Worm (Caenorhabditis elegans) whole organism, dauer: ENCODE results near the gene pho-7.

Experiments
- unc-62 ChIP-seq: sonication (generic microtip); optimal IDR thresholded peaks from 2 replicates; lab custom pipeline; 2017; ENCODE audit warnings: missing biosample characterization, missing genetic modification reagents, missing genetic modification characterization

pho-7 gene

ce11 chrX:10956972-10957678, 16.0 kb upstream of the pho-7 start:
- TF ChIP-seq unc-62 (GFP tag; lab: Kevin White, UChicago): no peak

- no peak for TF ChIP-seq unc-62 (GFP tag; lab: Kevin White, UChicago)
Measured at ce11 chrX:10953834-10954233, 12.7 kb upstream of the pho-7 start, which contains the start of gene pbo-4. Gene pbo-4, plus strand, starts transcription at chrX:10954134.

- TF ChIP-seq unc-62 (GFP tag; lab: Kevin White, UChicago): no peak
Measured at ce11 chrX:10951922-10952321, 10.8 kb upstream of the pho-7 start.

ce11 chrX:10951168-10951567, 10.0 kb upstream of the pho-7 start, which contains the start of gene K09C8.7:
Gene K09C8.7, minus strand, starts transcription at chrX:10951393.
- TF ChIP-seq unc-62 (GFP tag; lab: Kevin White, UChicago): no peak

- TF ChIP-seq unc-62 (GFP tag; lab: Kevin White, UChicago): no peak
Measured at ce11 chrX:10948852-10949251, 7.7 kb upstream of the pho-7 start, which contains the start of gene T21B6.3. Gene T21B6.3, minus strand, starts transcription at chrX:10948952.

ce11 chrX:10933308-10934014, 7.7 kb downstream of the pho-7 start:
- no peak for TF ChIP-seq unc-62 (GFP tag; lab: Kevin White, UChicago)

ce11 chrX:10932087-10932486, 9.1 kb downstream of the pho-7 start:
- no peak for TF ChIP-seq unc-62 (GFP tag; lab: Kevin White, UChicago)

ce11 chrX:10928948-10929563, 12.1 kb downstream of the pho-7 start, which contains the start of gene dgn-1:
Gene dgn-1, minus strand, starts transcription at chrX:10928998.
- no peak for TF ChIP-seq unc-62 (GFP tag; lab: Kevin White, UChicago)

ce11 chrX:10927136-10927535, 14.0 kb downstream of the pho-7 start:
- TF ChIP-seq unc-62 (GFP tag; lab: Kevin White, UChicago): no peak

ce11 chrX:10924031-10924430, 17.1 kb downstream of the pho-7 start:
- TF ChIP-seq unc-62 (GFP tag; lab: Kevin White, UChicago): no peak

ce11 chrX:10919613-10920012, 21.5 kb downstream of the pho-7 start, which contains the start of gene nstp-9:
Gene nstp-9, minus strand, starts transcription at chrX:10919713.
- no peak for TF ChIP-seq unc-62 (GFP tag; lab: Kevin White, UChicago)

ce11 chrX:10916194-10916593, 25.0 kb downstream of the pho-7 start:
- no peak for TF ChIP-seq unc-62 (GFP tag; lab: Kevin White, UChicago)

ce11 chrX:10914421-10915277, 26.5 kb downstream of the pho-7 start:
- no peak for TF ChIP-seq unc-62 (GFP tag; lab: Kevin White, UChicago)

- no peak for TF ChIP-seq unc-62 (GFP tag; lab: Kevin White, UChicago)
Measured at ce11 chrX:10913981-10914380, 27.2 kb downstream of the pho-7 start, which contains the start of gene F47B10.9. Gene F47B10.9, minus strand, starts transcription at chrX:10914081.

ce11 chrX:10910716-10911115, 30.4 kb downstream of the pho-7 start, which contains the start of gene F47B10.8:
Gene F47B10.8, minus strand, starts transcription at chrX:10910816.
- no peak for TF ChIP-seq unc-62 (GFP tag; lab: Kevin White, UChicago)
